Worm (Caenorhabditis elegans): ENCODE data around the gene F27D9.12.

DNA sequence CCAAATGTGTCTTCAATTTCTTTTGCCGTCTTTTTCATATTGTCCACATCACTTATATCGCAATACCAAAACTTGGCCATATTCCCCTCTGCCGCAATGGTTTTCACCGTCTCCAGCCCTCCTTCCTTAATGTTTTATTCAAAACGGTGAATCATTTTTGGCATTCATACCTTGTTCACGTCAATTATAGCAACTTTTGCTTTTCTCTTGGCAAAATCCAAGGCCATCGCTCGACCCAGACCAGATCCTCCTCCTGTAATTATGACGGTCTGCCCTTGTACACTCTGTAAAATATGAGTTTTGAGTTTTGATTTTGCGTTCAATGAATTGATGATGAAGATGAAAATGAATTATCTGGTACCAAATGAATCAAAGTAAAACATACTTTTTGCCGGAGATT, 7.6 kb upstream of the F27D9.12 start:
- TF ChIP-seq him-1 (tag; optimal IDR thresholded peaks at IDR 0.05) (no peak), W03F9.2 (tag; optimal IDR thresholded peaks at IDR 0.05) (no peak)

All from whole organism, L4/young adult.